Worm (Caenorhabditis elegans): ENCODE data around the gene ida-1.

The ida-1 gene

DNA sequence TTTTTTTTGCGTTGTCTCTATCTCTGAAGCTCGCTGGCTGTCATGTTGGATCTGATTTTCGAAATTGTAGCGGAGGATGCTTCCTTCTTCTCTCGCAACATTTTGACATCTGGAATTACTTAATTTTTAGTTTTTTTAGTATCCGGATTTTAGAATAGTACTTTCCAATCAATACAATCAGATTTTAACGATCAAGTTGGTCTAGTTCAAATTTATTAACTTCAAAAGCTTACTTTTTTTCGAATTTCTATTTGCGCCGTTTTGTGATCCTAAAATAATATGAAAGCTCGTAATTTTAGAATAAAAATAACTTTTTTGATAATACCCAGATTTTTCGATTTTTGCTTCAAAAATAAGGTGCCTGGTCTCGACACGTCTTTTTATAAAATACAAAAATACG lies 45.3 kb upstream of the ida-1 start, which contains the start of gene B0336.12:
TSS of gene B0336.12 (minus strand) at position 101 of the 400 bp plus-strand sequence.
- TF ChIP-seq snu-23 (GFP tag; optimal IDR thresholded peaks at IDR 0.05): no peak
- peak; percentile 41 for TF ChIP-seq fkh-4 (tag; optimal IDR thresholded peaks at IDR 0.05; ENCODE audit: borderline replicate concordance)
- no peak for TF ChIP-seq nhr-84 (tag; optimal IDR thresholded peaks at IDR 0.05)
- TF ChIP-seq Y116A8C.19 (tag; optimal IDR thresholded peaks at IDR 0.05; ENCODE audit: borderline replicate concordance): no peak
- TF ChIP-seq dsc-1 (tag; optimal IDR thresholded peaks at IDR 0.05): peak; percentile 82

- TF ChIP-seq nhr-85 (tag): peak; percentile 80
- TF ChIP-seq unc-30 (tag; optimal IDR thresholded peaks at IDR 0.05): no peak
- TF ChIP-seq xbp-1 (tag; optimal IDR thresholded peaks at IDR 0.05): peak; percentile 30
- peak; percentile 38 for TF ChIP-seq elt-2 (tag; optimal IDR thresholded peaks at IDR 0.05)
- TF ChIP-seq nhr-12 (tag; optimal IDR thresholded peaks at IDR 0.05): no peak
- TF ChIP-seq Y116A8C.19 (tag; optimal IDR thresholded peaks at IDR 0.05; ENCODE audit: borderline replicate concordance): no peak
- no peak for TF ChIP-seq dsc-1 (tag; optimal IDR thresholded peaks at IDR 0.05)
- TF ChIP-seq efl-1 (optimal IDR thresholded peaks at IDR 0.05): peak in 1 of 2 experiments; percentile 24
- TF ChIP-seq efl-1 (GFP tag; optimal IDR thresholded peaks at IDR 0.05 in 1 of 2): peak in 1 of 2 experiments; percentile 5
- TF ChIP-seq ceh-82 (tag; optimal IDR thresholded peaks at IDR 0.05): peak in 1 of 3 experiments; percentile 2
- TF ChIP-seq ztf-4 (tag; optimal IDR thresholded peaks at IDR 0.05): no peak
- peak in 3 of 6 experiments; percentile 11 to 61 (median 38) for TF ChIP-seq elt-3 (tag; optimal IDR thresholded peaks at IDR 0.05)
- peak; percentile 36 for TF ChIP-seq C16A3.4 (tag; optimal IDR thresholded peaks at IDR 0.05)
- no peak for TF ChIP-seq ama-1 (optimal IDR thresholded peaks at IDR 0.05)
- no peak for TF ChIP-seq swsn-7 (tag; optimal IDR thresholded peaks at IDR 0.05)
- no peak for TF ChIP-seq hlh-4 (tag; optimal IDR thresholded peaks at IDR 0.05)
- peak; percentile 29 for TF ChIP-seq tbx-2 (tag; optimal IDR thresholded peaks at IDR 0.05)
- peak in 1 of 2 experiments; percentile 87 for TF ChIP-seq lsy-2 (tag; optimal IDR thresholded peaks at IDR 0.05)
- TF ChIP-seq nhr-20 (tag; optimal IDR thresholded peaks at IDR 0.05): peak; percentile 43
- TF ChIP-seq ces-1 (GFP tag; optimal IDR thresholded peaks at IDR 0.05): no peak
- no peak for TF ChIP-seq efl-3 (GFP tag; optimal IDR thresholded peaks at IDR 0.05)
- TF ChIP-seq snu-23 (GFP tag; optimal IDR thresholded peaks at IDR 0.05): peak; percentile 58
- no peak for TF ChIP-seq ceh-88 (GFP tag; IDR thresholded peaks at IDR 0.05)
- no peak for TF ChIP-seq fkh-8 (tag; optimal IDR thresholded peaks at IDR 0.05)
- TF ChIP-seq mep-1 (tag; optimal IDR thresholded peaks at IDR 0.05): peak; percentile 33
- peak; percentile 69 for TF ChIP-seq lin-14 (GFP tag; optimal IDR thresholded peaks at IDR 0.05)
- TF ChIP-seq dpl-1 (GFP tag; optimal IDR thresholded peaks at IDR 0.05): peak in 1 of 3 experiments; percentile 8
- peak; percentile 76 for TF ChIP-seq blmp-1 (tag; optimal IDR thresholded peaks at IDR 0.05)
- TF ChIP-seq nhr-71 (tag; optimal IDR thresholded peaks at IDR 0.05): peak; percentile 37
- peak; percentile 51 for TF ChIP-seq unc-130 (tag; optimal IDR thresholded peaks at IDR 0.05)
- TF ChIP-seq mab-9 (GFP tag; IDR thresholded peaks at IDR 0.05): no peak
- TF ChIP-seq mdl-1 (tag; optimal IDR thresholded peaks at IDR 0.05): peak in 1 of 2 experiments; percentile 53
- peak; percentile 3 to 49 for TF ChIP-seq lin-35 (GFP tag; optimal IDR thresholded peaks at IDR 0.05)
- TF ChIP-seq F16B12.6 (tag; optimal IDR thresholded peaks at IDR 0.05): no peak
- no peak for TF ChIP-seq ceh-63 (GFP tag; optimal IDR thresholded peaks at IDR 0.05)
- no peak for TF ChIP-seq skn-1 (tag; optimal IDR thresholded peaks at IDR 0.05)
- TF ChIP-seq vab-15 (tag; optimal IDR thresholded peaks at IDR 0.05): no peak
- TF ChIP-seq pqm-1 (tag; optimal IDR thresholded peaks at IDR 0.05): no peak
Measured at ce11 chrIII:5710676-5711075, 44.7 kb upstream of the ida-1 start.

DNA sequence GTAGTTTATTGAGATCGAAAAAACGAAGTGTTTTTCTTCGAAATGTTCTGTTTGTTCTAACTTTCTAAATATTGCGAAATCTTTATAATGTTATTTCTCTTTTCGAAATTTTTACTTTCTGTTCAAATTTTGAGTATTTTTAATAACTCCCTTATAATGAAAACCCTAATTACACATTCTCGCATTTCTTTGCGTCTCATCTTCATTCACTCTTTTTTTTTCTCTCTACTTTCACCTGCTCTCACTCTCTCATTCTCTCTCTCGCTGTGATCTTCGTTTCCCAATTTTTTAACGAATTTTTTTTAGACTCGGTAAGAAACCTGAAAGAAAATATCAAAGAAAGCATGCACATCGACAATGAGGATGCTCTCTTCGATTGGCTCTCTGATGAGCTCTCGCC lies 44.1 kb upstream of the ida-1 start, which contains the start of gene rbm-26:
TSS of gene rbm-26 (plus strand) at position 301 of the 400 bp plus-strand sequence.
- peak; percentile 56 for TF ChIP-seq blmp-1 (tag; optimal IDR thresholded peaks at IDR 0.05)
- no peak for TF ChIP-seq mep-1 (tag; optimal IDR thresholded peaks at IDR 0.05)

Measured in whole organism, L1 larva.